Worm (Caenorhabditis elegans): ENCODE data around the gene F38B7.2.

Gene F38B7.2

DNA sequence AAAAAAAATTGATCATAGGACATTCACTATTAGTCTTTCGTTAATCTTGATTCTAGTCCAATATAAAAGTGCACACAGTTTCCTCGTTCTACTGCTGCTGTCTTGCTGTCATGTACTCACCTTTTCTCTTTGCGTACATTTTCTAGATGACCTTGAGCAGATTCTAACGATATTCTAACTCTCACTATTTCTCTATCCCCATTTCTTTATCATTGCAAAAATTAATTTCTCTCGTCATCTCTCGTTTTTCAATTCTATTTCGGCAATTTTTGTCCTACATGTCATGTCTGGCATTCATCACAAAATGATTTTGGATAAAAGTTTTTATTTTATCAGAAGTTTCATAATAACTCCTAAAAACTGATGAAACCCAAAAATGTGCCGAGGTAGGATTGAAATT lies 35.0 kb upstream of the F38B7.2 start, which contains the start of gene ttll-5 (continued):
- TF ChIP-seq lin-14 (GFP tag; optimal IDR thresholded peaks at IDR 0.05), result peak; percentile 55
- TF ChIP-seq fkh-10 (GFP tag; optimal IDR thresholded peaks at IDR 0.05), result no peak
- no peak for TF ChIP-seq lin-39 (tag; optimal IDR thresholded peaks at IDR 0.05)
- TF ChIP-seq zag-1 (tag; optimal IDR thresholded peaks at IDR 0.05), result no peak
- no peak for TF ChIP-seq nhr-12 (tag; optimal IDR thresholded peaks at IDR 0.05)
- TF ChIP-seq fkh-8 (tag; optimal IDR thresholded peaks at IDR 0.05), result no peak
- no peak for TF ChIP-seq alr-1 (tag; optimal IDR thresholded peaks at IDR 0.05; ENCODE audit: borderline replicate concordance)
- TF ChIP-seq grh-1 (GFP tag; IDR thresholded peaks at IDR 0.05), result no peak
- no peak for TF ChIP-seq unc-130 (tag; optimal IDR thresholded peaks at IDR 0.05)
- no peak for TF ChIP-seq nhr-84 (tag; optimal IDR thresholded peaks at IDR 0.05)
- TF ChIP-seq aly-2 (tag; optimal IDR thresholded peaks at IDR 0.05), result no peak
- TF ChIP-seq skn-1 (tag; optimal IDR thresholded peaks at IDR 0.05), result peak; percentile 21
- TF ChIP-seq tbx-2 (tag; optimal IDR thresholded peaks at IDR 0.05), result no peak
- no peak for TF ChIP-seq ceh-82 (tag; optimal IDR thresholded peaks at IDR 0.05)
- TF ChIP-seq snpc-4 (tag; optimal IDR thresholded peaks at IDR 0.05), result no peak
- TF ChIP-seq ama-1 (optimal IDR thresholded peaks at IDR 0.05), result no peak
- TF ChIP-seq isw-1 (GFP tag; IDR thresholded peaks at IDR 0.05), result no peak
- no peak for TF ChIP-seq nhr-47 (tag; optimal IDR thresholded peaks at IDR 0.05)
- no peak for TF ChIP-seq unc-62 (GFP tag; optimal IDR thresholded peaks at IDR 0.05)
- no peak for TF ChIP-seq mef-2 (tag; optimal IDR thresholded peaks at IDR 0.05)
- no peak for TF ChIP-seq egl-13 (tag; optimal IDR thresholded peaks at IDR 0.05)
- TF ChIP-seq zip-4 (GFP tag; optimal IDR thresholded peaks at IDR 0.05), result no peak
- no peak for TF ChIP-seq nhr-11 (tag; optimal IDR thresholded peaks at IDR 0.05)
- TF ChIP-seq nhr-71 (tag; optimal IDR thresholded peaks at IDR 0.05), result no peak
- peak in 3 of 6 experiments; percentile 6 to 62 (median 62) for TF ChIP-seq elt-3 (tag; optimal IDR thresholded peaks at IDR 0.05)
- TF ChIP-seq nhr-20 (tag; optimal IDR thresholded peaks at IDR 0.05), result peak; percentile 7

DNA sequence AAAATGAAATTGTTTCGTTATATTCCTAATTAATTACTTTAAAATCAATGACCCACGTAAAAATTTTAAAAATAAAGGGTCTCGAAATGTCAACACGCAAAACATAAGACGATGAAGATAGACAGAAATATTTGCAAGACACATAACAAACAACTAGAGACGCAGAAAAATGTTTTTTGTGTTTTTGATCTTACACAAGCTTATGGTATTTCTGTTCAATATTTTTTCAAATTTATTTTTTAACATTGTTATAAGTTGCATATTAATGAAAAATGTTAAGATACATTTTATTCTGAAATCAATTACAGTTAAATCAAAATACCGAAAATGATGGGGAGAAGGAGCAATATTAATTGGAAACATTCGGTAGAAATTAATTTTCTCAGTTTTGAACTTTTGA lies 30.3 kb upstream of the F38B7.2 start, which contains the start of gene C55A6.3:
Gene C55A6.3, minus strand, starts transcription at position 101 of the 400 bp plus-strand sequence.
- TF ChIP-seq lin-35 (GFP tag; optimal IDR thresholded peaks at IDR 0.05), result no peak
- TF ChIP-seq alr-1 (tag; optimal IDR thresholded peaks at IDR 0.05; ENCODE audit: borderline replicate concordance), result no peak
- TF ChIP-seq aha-1 (tag; optimal IDR thresholded peaks at IDR 0.05), result no peak
- TF ChIP-seq ama-1 (optimal IDR thresholded peaks at IDR 0.05), result no peak
- no peak for TF ChIP-seq unc-30 (tag; optimal IDR thresholded peaks at IDR 0.05)
- TF ChIP-seq sup-37 (GFP tag; optimal IDR thresholded peaks at IDR 0.05), result no peak
- TF ChIP-seq nhr-19 (GFP tag; conservative IDR thresholded peaks at IDR 0.05), result no peak
- no peak for TF ChIP-seq nhr-90 (tag; optimal IDR thresholded peaks at IDR 0.05; ENCODE audit: poor library complexity)
- TF ChIP-seq C16A3.4 (tag; optimal IDR thresholded peaks at IDR 0.05), result no peak
- TF ChIP-seq C34B4.2 (tag; optimal IDR thresholded peaks at IDR 0.05), result no peak
- no peak for TF ChIP-seq dsc-1 (tag; optimal IDR thresholded peaks at IDR 0.05)
- TF ChIP-seq nhr-12 (tag; optimal IDR thresholded peaks at IDR 0.05), result no peak

DNA sequence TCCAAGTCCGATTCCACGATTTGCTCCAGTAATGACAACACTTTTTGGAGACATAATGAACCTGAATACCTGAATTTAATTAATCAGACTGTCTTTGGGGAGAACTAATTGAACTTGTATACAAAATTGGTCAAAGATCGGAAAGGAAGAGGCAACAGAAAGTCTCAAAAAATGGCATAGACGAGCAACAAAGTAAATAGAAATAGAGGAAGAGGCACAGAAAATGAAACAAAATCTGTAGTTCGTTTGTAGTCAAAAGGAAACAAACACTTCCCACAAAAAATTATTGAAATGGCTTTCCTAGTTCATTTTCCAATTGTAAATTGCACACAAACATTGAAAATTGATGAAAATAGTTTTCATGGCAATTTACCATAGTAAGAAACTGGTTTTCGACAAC lies 29.1 kb upstream of the F38B7.2 start, which contains the start of gene C55A6.6:
Gene C55A6.6, minus strand, starts transcription at position 61 of the 400 bp plus-strand sequence.
- no peak for TF ChIP-seq nhr-19 (GFP tag; conservative IDR thresholded peaks at IDR 0.05)
- TF ChIP-seq mep-1 (tag; optimal IDR thresholded peaks at IDR 0.05), result no peak
- TF ChIP-seq skn-1 (tag; optimal IDR thresholded peaks at IDR 0.05), result no peak
- no peak for TF ChIP-seq unc-98 (GFP tag; IDR thresholded peaks at IDR 0.05)
- TF ChIP-seq nhr-84 (tag; optimal IDR thresholded peaks at IDR 0.05), result no peak
- no peak for TF ChIP-seq ets-5 (GFP tag; IDR thresholded peaks at IDR 0.05)
- no peak for TF ChIP-seq aha-1 (tag; optimal IDR thresholded peaks at IDR 0.05)
- no peak for TF ChIP-seq nhr-90 (tag; optimal IDR thresholded peaks at IDR 0.05; ENCODE audit: poor library complexity)
- no peak for TF ChIP-seq sup-37 (GFP tag; optimal IDR thresholded peaks at IDR 0.05)
- TF ChIP-seq lin-15B (tag; optimal IDR thresholded peaks at IDR 0.05), result no peak
- no peak for TF ChIP-seq unc-62 (GFP tag; optimal IDR thresholded peaks at IDR 0.05)
- no peak for TF ChIP-seq efl-3 (GFP tag; optimal IDR thresholded peaks at IDR 0.05)
- TF ChIP-seq tlp-1 (tag; optimal IDR thresholded peaks at IDR 0.05), result no peak
- TF ChIP-seq nhr-237 (tag; optimal IDR thresholded peaks at IDR 0.05), result no peak
- TF ChIP-seq C16A3.4 (tag; optimal IDR thresholded peaks at IDR 0.05), result no peak
- TF ChIP-seq mef-2 (tag; optimal IDR thresholded peaks at IDR 0.05), result no peak
- TF ChIP-seq sox-4 (tag; optimal IDR thresholded peaks at IDR 0.05), result no peak
